Worm (Caenorhabditis elegans) whole organism, L4 larva: ENCODE data around the gene gst-31.

Experiments
- F10B5.3 ChIP-seq: sonication (generic microtip); optimal IDR thresholded peaks from 2 replicates; lab custom pipeline; 2016; ENCODE audit warnings: mild to moderate bottlenecking, missing genetic modification characterization, missing compliant biosample characterization
- F44E2.7 ChIP-seq: fragments of 200-800 bp; sonication (Bioruptor generic); IDR thresholded peaks from 2 replicates; pipeline ENCODE4 v2.1.2; 2022; ENCODE audit warnings: missing genetic modification characterization, missing compliant biosample characterization
- R02D3.7 ChIP-seq: fragments of 150-350 bp; sonication (generic microtip); optimal IDR thresholded peaks from 3 replicates; lab custom pipeline; 2014; ENCODE audit warnings: missing biosample characterization, missing genetic modification characterization
- Y48G9A.11 ChIP-seq: fragments of 200-800 bp; sonication (Bioruptor generic); IDR thresholded peaks from 2 replicates; pipeline ENCODE4 v1.3.6; 2022; ENCODE audit warnings: missing genetic modification reagents, missing genetic modification characterization, missing compliant biosample characterization
- aha-1 ChIP-seq: fragments of 150-350 bp; peaks from one replicate; lab custom pipeline; 2014; ENCODE audit warnings: missing biosample characterization, missing genetic modification characterization
- attf-4 ChIP-seq: sonication (generic microtip); optimal IDR thresholded peaks from 3 replicates; lab custom pipeline; 2017; ENCODE audit warnings: missing biosample characterization, missing genetic modification characterization
- ceh-20 ChIP-seq: fragments of 200-800 bp; sonication (Bioruptor generic); IDR thresholded peaks from 2 replicates; pipeline ENCODE4 v1.3.6; 2022; ENCODE audit warnings: missing genetic modification reagents, missing genetic modification characterization, missing compliant biosample characterization
- ces-1 ChIP-seq: fragments of 150-350 bp; sonication (generic microtip); optimal IDR thresholded peaks from 4 replicates; lab custom pipeline; 2014; ENCODE audit warnings: missing biosample characterization, missing genetic modification reagents, missing genetic modification characterization
- cey-2 ChIP-seq: sonication (generic microtip); optimal IDR thresholded peaks from 3 replicates; lab custom pipeline; 2017; ENCODE audit warnings: missing genetic modification characterization, mild to moderate bottlenecking, missing compliant biosample characterization, antibody characterized with exemption, borderline replicate concordance; ENCODE audit not compliant: insufficient read depth
- daf-12 ChIP-seq: fragments of 150-350 bp; optimal IDR thresholded peaks from 2 replicates; lab custom pipeline; 2014; ENCODE audit warnings: missing biosample characterization, missing genetic modification reagents, missing genetic modification characterization
- daf-16 ChIP-seq, 3 experiments: sonication (generic microtip); optimal IDR thresholded peaks; 2 replicates each; lab custom pipeline; 2016 to 2017; ENCODE audit warnings: missing genetic modification characterization in 3 of 3, missing genetic modification reagents in 3 of 3, mild to moderate bottlenecking in 2 of 3, missing compliant biosample characterization in 2 of 3, missing biosample characterization in 1 of 3, moderate library complexity in 1 of 3
- dmd-6 ChIP-seq: fragments of 200-800 bp; sonication (Bioruptor generic); IDR thresholded peaks from 2 replicates; pipeline ENCODE4 v1.3.6; 2022; ENCODE audit warnings: missing genetic modification reagents, missing genetic modification characterization, missing compliant biosample characterization
- dve-1 ChIP-seq: sonication (generic microtip); optimal IDR thresholded peaks from 2 replicates; lab custom pipeline; 2017; ENCODE audit warnings: antibody characterized with exemption, mild to moderate bottlenecking, missing genetic modification characterization, missing compliant biosample characterization; ENCODE audit not compliant: insufficient read depth
- fkh-10 ChIP-seq: fragments of 150-350 bp; optimal IDR thresholded peaks from 2 replicates; lab custom pipeline; 2014; ENCODE audit warnings: missing biosample characterization, missing genetic modification reagents, missing genetic modification characterization
- fos-1 ChIP-seq: fragments of 150-350 bp; optimal IDR thresholded peaks from 2 replicates; lab custom pipeline; 2014; ENCODE audit warnings: missing biosample characterization, missing genetic modification characterization
- hlh-11 ChIP-seq: fragments of 200-800 bp; sonication (Bioruptor generic); optimal IDR thresholded peaks from 2 replicates; lab custom pipeline; 2018; ENCODE audit warnings: mild to moderate bottlenecking, missing genetic modification characterization, missing compliant biosample characterization
- hlh-30 ChIP-seq: sonication (generic microtip); optimal IDR thresholded peaks from 2 replicates; lab custom pipeline; 2017; ENCODE audit warnings: antibody characterized with exemption, mild to moderate bottlenecking, missing genetic modification characterization, missing compliant biosample characterization; ENCODE audit not compliant: insufficient read depth
- hmg-1.1 ChIP-seq: fragments of 200-800 bp; sonication (Bioruptor generic); IDR thresholded peaks from 2 replicates; pipeline ENCODE4 v1.3.6; 2022; ENCODE audit warnings: missing genetic modification reagents, missing genetic modification characterization, missing compliant biosample characterization
- jun-1 ChIP-seq: fragments of 150-350 bp; optimal IDR thresholded peaks from 2 replicates; lab custom pipeline; 2014; ENCODE audit warnings: missing biosample characterization, missing genetic modification reagents, missing genetic modification characterization
- lin-38 ChIP-seq: fragments of 200-800 bp; sonication (Bioruptor generic); IDR thresholded peaks from 2 replicates; pipeline ENCODE4 v1.3.6; 2022; ENCODE audit warnings: missing genetic modification reagents, missing genetic modification characterization, missing compliant biosample characterization
- lin-39 ChIP-seq: fragments of 150-350 bp; optimal IDR thresholded peaks from 2 replicates; lab custom pipeline; 2014; ENCODE audit warnings: missing biosample characterization, missing genetic modification reagents, missing genetic modification characterization
- lir-3 ChIP-seq: sonication (generic microtip); optimal IDR thresholded peaks from 2 replicates; lab custom pipeline; 2016; ENCODE audit warnings: mild to moderate bottlenecking, missing genetic modification characterization, missing compliant biosample characterization
- lsy-2 ChIP-seq, 2 experiments: fragments of 150-350 bp in 1 of 2; sonication (generic microtip) in 1 of 2; optimal IDR thresholded peaks; 2 replicates each; lab custom pipeline; 2014 to 2017; ENCODE audit warnings: missing biosample characterization in 2 of 2, missing genetic modification characterization in 2 of 2
- madf-5 ChIP-seq, 2 experiments: fragments of 200-800 bp; sonication (Bioruptor generic); IDR thresholded peaks; 2 replicates each; pipeline ENCODE4 v1.3.6; 2022; ENCODE audit warnings: missing compliant biosample characterization in 2 of 2, missing genetic modification characterization in 2 of 2
- madf-9 ChIP-seq: fragments of 200-800 bp; sonication (Bioruptor generic); conservative IDR thresholded peaks from 2 replicates; pipeline ENCODE4 v1.3.6; 2022; ENCODE audit warnings: missing genetic modification reagents, missing genetic modification characterization, missing compliant biosample characterization
- mdl-1 ChIP-seq, 2 experiments: fragments of 150-350 bp in 1 of 2; sonication (generic microtip) in 1 of 2; optimal IDR thresholded peaks; 2 replicates each; lab custom pipeline; 2014 to 2017; ENCODE audit warnings: missing biosample characterization in 2 of 2, missing genetic modification characterization in 2 of 2
- mep-1 ChIP-seq: fragments of 150-350 bp; sonication (generic microtip); optimal IDR thresholded peaks from 3 replicates; lab custom pipeline; 2014; ENCODE audit warnings: missing biosample characterization, missing genetic modification characterization
- mes-2 ChIP-seq: sonication (generic microtip); optimal IDR thresholded peaks from 2 replicates; lab custom pipeline; 2016; ENCODE audit warnings: missing genotype, mild to moderate bottlenecking, missing genetic modification characterization, missing compliant biosample characterization; ENCODE audit not compliant: poor library complexity, severe bottlenecking
- nhr-237 ChIP-seq: sonication (generic microtip); optimal IDR thresholded peaks from 2 replicates; lab custom pipeline; 2017; ENCODE audit warnings: missing biosample characterization, missing genetic modification characterization
- nhr-28 ChIP-seq: fragments of 150-350 bp; optimal IDR thresholded peaks from 2 replicates; lab custom pipeline; 2014; ENCODE audit warnings: missing biosample characterization, missing genetic modification characterization
- nhr-41 ChIP-seq: fragments of 200-800 bp; sonication (Bioruptor generic); IDR thresholded peaks from 2 replicates; pipeline ENCODE4 v1.3.6; 2022; ENCODE audit warnings: missing genetic modification reagents, missing genetic modification characterization, missing compliant biosample characterization
- nhr-42 ChIP-seq: fragments of 200-800 bp; sonication (Bioruptor generic); IDR thresholded peaks from 2 replicates; pipeline ENCODE4 v1.3.6; 2022; ENCODE audit warnings: missing genetic modification characterization, missing compliant biosample characterization
- nhr-6 ChIP-seq: fragments of 150-350 bp; optimal IDR thresholded peaks from 2 replicates; lab custom pipeline; 2014; ENCODE audit warnings: missing biosample characterization, missing genetic modification characterization
- pqm-1 ChIP-seq: sonication (generic microtip); optimal IDR thresholded peaks from 2 replicates; lab custom pipeline; 2017; ENCODE audit warnings: missing biosample characterization, missing genetic modification characterization
- rbr-2 ChIP-seq: sonication (generic microtip); optimal IDR thresholded peaks from 2 replicates; lab custom pipeline; 2016; ENCODE audit warnings: missing genotype, missing genetic modification characterization, missing compliant biosample characterization
- skn-1 ChIP-seq: fragments of 150-350 bp; optimal IDR thresholded peaks from 2 replicates; lab custom pipeline; 2014; ENCODE audit warnings: missing biosample characterization, missing genetic modification characterization
- snpc-1.2 ChIP-seq: fragments of 200-800 bp; sonication (Bioruptor generic); IDR thresholded peaks from 2 replicates; pipeline ENCODE4 v1.3.6; 2022; ENCODE audit warnings: missing genetic modification reagents, missing genetic modification characterization, missing compliant biosample characterization
- snpc-4 ChIP-seq: fragments of 150-350 bp; optimal IDR thresholded peaks from 2 replicates; lab custom pipeline; 2014; ENCODE audit warnings: missing biosample characterization, missing genetic modification characterization
- tag-97 ChIP-seq: fragments of 200-800 bp; sonication (Bioruptor generic); IDR thresholded peaks from 2 replicates; pipeline ENCODE4 v1.3.6; 2022; ENCODE audit warnings: missing genetic modification characterization, missing compliant biosample characterization
- unc-130 ChIP-seq: sonication (generic microtip); optimal IDR thresholded peaks from 2 replicates; lab custom pipeline; 2016; ENCODE audit warnings: missing genetic modification reagents, missing genetic modification characterization, missing compliant biosample characterization
- unc-39 ChIP-seq: sonication (generic microtip); optimal IDR thresholded peaks from 2 replicates; lab custom pipeline; 2017; ENCODE audit warnings: missing biosample characterization, missing genetic modification characterization
- unc-62 ChIP-seq, 3 experiments: fragments of 150-350 bp in 1 of 3; sonication (generic microtip); optimal IDR thresholded peaks in 2 of 3; peaks in 1 of 3; 1 replicate in 1 of 3; 2 replicates in 2 of 3; lab custom pipeline; 2014 to 2017; ENCODE audit warnings: missing biosample characterization in 3 of 3, missing genetic modification characterization in 3 of 3, missing genetic modification reagents in 3 of 3, missing genotype in 1 of 3
- zfp-3 ChIP-seq: fragments of 200-800 bp; sonication (Bioruptor generic); conservative IDR thresholded peaks from 2 replicates; pipeline ENCODE4 v1.3.6; 2022; ENCODE audit warnings: missing genetic modification reagents, missing genetic modification characterization, missing compliant biosample characterization
- zip-11 ChIP-seq: fragments of 200-800 bp; sonication (Bioruptor generic); IDR thresholded peaks from 2 replicates; pipeline ENCODE4 v1.3.6; 2022; ENCODE audit warnings: missing genetic modification characterization, missing compliant biosample characterization

The gst-31 gene

ce11 chrII:15193961-15194360 is 19.2 kb upstream of the gst-31 start (continued):
- TF ChIP-seq hlh-11 (tag; lab: Kevin White, UChicago), result peak; percentile 94
- no peak for TF ChIP-seq Y48G9A.11 (GFP tag; lab: Robert Waterston, UW)
- TF ChIP-seq madf-9 (GFP tag; lab: Robert Waterston, UW), result no peak
- TF ChIP-seq attf-4 (tag; lab: Kevin White, UChicago), result no peak
- no peak for TF ChIP-seq unc-39 (tag; lab: Kevin White, UChicago)
- TF ChIP-seq R02D3.7 (tag; lab: Kevin White, UChicago), result no peak
- TF ChIP-seq nhr-237 (tag; lab: Kevin White, UChicago), result no peak
- no peak for TF ChIP-seq cey-2 (tag; lab: Kevin White, UChicago)
- peak; percentile 66 for TF ChIP-seq nhr-28 (tag; lab: Kevin White, UChicago)
- no peak for TF ChIP-seq nhr-6 (tag; lab: Kevin White, UChicago)
- TF ChIP-seq lir-3 (tag; lab: Kevin White, UChicago), result no peak
- no peak for TF ChIP-seq lin-38 (GFP tag; lab: Robert Waterston, UW)
- TF ChIP-seq pqm-1 (tag; lab: Kevin White, UChicago), result peak; percentile 38
- TF ChIP-seq mdl-1 (tag; optimal IDR thresholded peaks at IDR 0.05; lab: Kevin White, UChicago), result peak; percentile 24 to 83
- TF ChIP-seq rbr-2, result no peak
- TF ChIP-seq zip-11 (GFP tag; lab: Robert Waterston, UW), result no peak
- TF ChIP-seq zfp-3, result no peak
- TF ChIP-seq skn-1 (tag; lab: Kevin White, UChicago), result no peak
- no peak for TF ChIP-seq daf-12 (tag; lab: Kevin White, UChicago)
- TF ChIP-seq ceh-20 (GFP tag; lab: Robert Waterston, UW), result no peak
- no peak for TF ChIP-seq ces-1
- TF ChIP-seq fos-1 (tag; lab: Kevin White, UChicago), result no peak
- peak; percentile 81 for TF ChIP-seq dve-1 (tag; lab: Kevin White, UChicago)
- no peak for TF ChIP-seq lin-39 (tag; lab: Kevin White, UChicago)
- no peak for TF ChIP-seq snpc-1.2
- TF ChIP-seq snpc-4 (tag; lab: Kevin White, UChicago), result no peak
- TF ChIP-seq madf-5 (GFP tag; IDR thresholded peaks at IDR 0.05; lab: Robert Waterston, UW), result no peak
- TF ChIP-seq tag-97, result no peak

- TF ChIP-seq F10B5.3 (no peak), dve-1 (tag; lab: Kevin White, UChicago) (peak; percentile 46), dmd-6 (GFP tag; lab: Robert Waterston, UW) (peak; percentile 59), hlh-11 (tag; lab: Kevin White, UChicago) (peak; percentile 38), pqm-1 (tag; lab: Kevin White, UChicago) (peak; percentile 25), daf-16 (GFP tag; optimal IDR thresholded peaks at IDR 0.05; lab: Kevin White, UChicago) (no peak), daf-16 (tag; optimal IDR thresholded peaks at IDR 0.05; lab: Kevin White, UChicago) (peak; percentile 80)
- TF ChIP-seq, all 104 proteins: peak for 5
Observed at ce11 chrII:15190971-15191370, 16.2 kb upstream of the gst-31 start.

ce11 chrII:15189956-15190355 is 15.2 kb upstream of the gst-31 start:
- TF ChIP-seq hmg-1.1 (GFP tag; lab: Robert Waterston, UW) (peak; percentile 54), lin-38 (GFP tag; lab: Robert Waterston, UW) (no peak), hlh-30 (tag; lab: Kevin White, UChicago) (peak; percentile 46), unc-62 (GFP tag; optimal IDR thresholded peaks at IDR 0.05 in 1 of 2; lab: Kevin White, UChicago) (peak in 1 of 2 experiments; percentile 8), unc-62 (tag; optimal IDR thresholded peaks at IDR 0.05; lab: Kevin White, UChicago) (no peak), fkh-10 (GFP tag; lab: Kevin White, UChicago) (peak; percentile 36), lsy-2 (tag; optimal IDR thresholded peaks at IDR 0.05; lab: Kevin White, UChicago) (peak in 1 of 2 experiments; percentile 5), unc-130 (GFP tag; lab: Kevin White, UChicago) (no peak), jun-1 (tag; lab: Kevin White, UChicago) (no peak), daf-12 (tag; lab: Kevin White, UChicago) (no peak), R02D3.7 (tag; lab: Kevin White, UChicago) (no peak), F44E2.7 (no peak), mes-2 (tag; lab: Kevin White, UChicago) (peak; percentile 33), aha-1 (tag; lab: Kevin White, UChicago) (peak; percentile 35), nhr-41 (GFP tag; lab: Robert Waterston, UW) (no peak), dve-1 (tag; lab: Kevin White, UChicago) (peak; percentile 36), rbr-2 (peak; percentile 51), nhr-42 (GFP tag; lab: Robert Waterston, UW) (0 out of 2 replicates have a peak, but pooled peaks have one; percentile 22), mep-1 (tag; lab: Kevin White, UChicago) (peak; percentile 27)
